Fruit fly (Drosophila melanogaster) whole organism, adult: ENCODE measurements around the gene CG3164.

Experiments used
- CG11617 ChIP-seq: fragments of 200-800 bp; sonication (Bioruptor generic); optimal IDR thresholded peaks from 2 replicates; lab custom pipeline; 2017; ENCODE audit warnings: mild to moderate bottlenecking, missing biosample characterization, missing genetic modification reagents, missing genetic modification characterization
- CG12768 ChIP-seq: fragments of 200-800 bp; sonication (Bioruptor generic); optimal IDR thresholded peaks from 2 replicates; lab custom pipeline; 2017; ENCODE audit warnings: missing biosample characterization, missing genetic modification characterization, mild to moderate bottlenecking, moderate library complexity, missing genetic modification reagents
- CG14711 ChIP-seq: fragments of 200-800 bp; sonication (Bioruptor generic); optimal IDR thresholded peaks from 2 replicates; lab custom pipeline; 2018; ENCODE audit warnings: missing biosample characterization, mild to moderate bottlenecking, missing genetic modification characterization, moderate library complexity
- CG1620 ChIP-seq: fragments of 200-800 bp; sonication (Bioruptor generic); optimal IDR thresholded peaks from 2 replicates; lab custom pipeline; 2016; ENCODE audit warnings: missing biosample characterization, missing genetic modification characterization
- CG33017 ChIP-seq: fragments of 200-800 bp; sonication (Bioruptor generic); optimal IDR thresholded peaks from 2 replicates; lab custom pipeline; 2018; ENCODE audit warnings: missing biosample characterization, mild to moderate bottlenecking, missing genetic modification characterization, moderate library complexity
- CG5204 ChIP-seq: fragments of 200-800 bp; sonication (Bioruptor generic); optimal IDR thresholded peaks from 2 replicates; lab custom pipeline; 2016; ENCODE audit warnings: missing biosample characterization, missing genetic modification characterization
- CG7045 ChIP-seq: fragments of 200-800 bp; sonication (Bioruptor generic); optimal IDR thresholded peaks from 2 replicates; lab custom pipeline; 2017; ENCODE audit warnings: missing biosample characterization, mild to moderate bottlenecking, missing genetic modification characterization
- CG7101 ChIP-seq: fragments of 200-800 bp; sonication (Bioruptor generic); optimal IDR thresholded peaks from 2 replicates; lab custom pipeline; 2018; ENCODE audit warnings: missing biosample characterization, mild to moderate bottlenecking, missing genetic modification characterization, moderate library complexity
- Clk ChIP-seq: fragments of 200-800 bp; sonication (Bioruptor generic); optimal IDR thresholded peaks from 2 replicates; lab custom pipeline; 2017; ENCODE audit warnings: missing biosample characterization, missing genetic modification characterization
- Crg-1 ChIP-seq: fragments of 200-800 bp; sonication (Bioruptor generic); optimal IDR thresholded peaks from 2 replicates; lab custom pipeline; 2016; ENCODE audit warnings: missing biosample characterization, missing genetic modification characterization
- Hr96 ChIP-seq: fragments of 200-800 bp; sonication (Bioruptor generic); optimal IDR thresholded peaks from 2 replicates; lab custom pipeline; 2016; ENCODE audit warnings: missing biosample characterization, missing genetic modification characterization
- Mnt ChIP-seq: fragments of 200-800 bp; sonication (Bioruptor generic); optimal IDR thresholded peaks from 2 replicates; lab custom pipeline; 2016; ENCODE audit warnings: missing biosample characterization, mild to moderate bottlenecking, missing genetic modification characterization
- bab1 ChIP-seq: fragments of 200-800 bp; sonication (Bioruptor generic); optimal IDR thresholded peaks from 3 replicates; lab custom pipeline; 2019; ENCODE audit warnings: missing biosample characterization, mild to moderate bottlenecking, missing genetic modification characterization, moderate library complexity
- cic ChIP-seq: fragments of 200-800 bp; sonication (Bioruptor generic); optimal IDR thresholded peaks from 2 replicates; lab custom pipeline; 2017; ENCODE audit warnings: missing biosample characterization, mild to moderate bottlenecking, missing genetic modification characterization, moderate library complexity
- cnc ChIP-seq, 2 experiments: fragments of >200 bp; optimal IDR thresholded peaks; 2 replicates each; lab custom pipeline; 2017
- kay ChIP-seq: fragments of 200-800 bp; sonication (Bioruptor generic); peaks from one replicate; lab custom pipeline; 2016; ENCODE audit warnings: missing biosample characterization, missing genetic modification characterization, borderline replicate concordance
- ovo ChIP-seq: fragments of 200-800 bp; sonication (Bioruptor generic); optimal IDR thresholded peaks from 2 replicates; lab custom pipeline; 2016; ENCODE audit warnings: missing biosample characterization, missing genetic modification characterization
- pad ChIP-seq: fragments of 200-800 bp; sonication (Bioruptor generic); optimal IDR thresholded peaks from 3 replicates; lab custom pipeline; 2017; ENCODE audit warnings: missing biosample characterization, missing genetic modification characterization, mild to moderate bottlenecking, moderate library complexity, missing genetic modification reagents
- tj ChIP-seq: fragments of 200-800 bp; sonication (Bioruptor generic); optimal IDR thresholded peaks from 3 replicates; lab custom pipeline; 2017; ENCODE audit warnings: missing biosample characterization, mild to moderate bottlenecking, missing genetic modification characterization, moderate library complexity
- toe ChIP-seq: fragments of 200-800 bp; sonication (Bioruptor generic); optimal IDR thresholded peaks from 2 replicates; lab custom pipeline; 2016; ENCODE audit warnings: missing biosample characterization, missing genetic modification characterization

The CG3164 gene

DNA sequence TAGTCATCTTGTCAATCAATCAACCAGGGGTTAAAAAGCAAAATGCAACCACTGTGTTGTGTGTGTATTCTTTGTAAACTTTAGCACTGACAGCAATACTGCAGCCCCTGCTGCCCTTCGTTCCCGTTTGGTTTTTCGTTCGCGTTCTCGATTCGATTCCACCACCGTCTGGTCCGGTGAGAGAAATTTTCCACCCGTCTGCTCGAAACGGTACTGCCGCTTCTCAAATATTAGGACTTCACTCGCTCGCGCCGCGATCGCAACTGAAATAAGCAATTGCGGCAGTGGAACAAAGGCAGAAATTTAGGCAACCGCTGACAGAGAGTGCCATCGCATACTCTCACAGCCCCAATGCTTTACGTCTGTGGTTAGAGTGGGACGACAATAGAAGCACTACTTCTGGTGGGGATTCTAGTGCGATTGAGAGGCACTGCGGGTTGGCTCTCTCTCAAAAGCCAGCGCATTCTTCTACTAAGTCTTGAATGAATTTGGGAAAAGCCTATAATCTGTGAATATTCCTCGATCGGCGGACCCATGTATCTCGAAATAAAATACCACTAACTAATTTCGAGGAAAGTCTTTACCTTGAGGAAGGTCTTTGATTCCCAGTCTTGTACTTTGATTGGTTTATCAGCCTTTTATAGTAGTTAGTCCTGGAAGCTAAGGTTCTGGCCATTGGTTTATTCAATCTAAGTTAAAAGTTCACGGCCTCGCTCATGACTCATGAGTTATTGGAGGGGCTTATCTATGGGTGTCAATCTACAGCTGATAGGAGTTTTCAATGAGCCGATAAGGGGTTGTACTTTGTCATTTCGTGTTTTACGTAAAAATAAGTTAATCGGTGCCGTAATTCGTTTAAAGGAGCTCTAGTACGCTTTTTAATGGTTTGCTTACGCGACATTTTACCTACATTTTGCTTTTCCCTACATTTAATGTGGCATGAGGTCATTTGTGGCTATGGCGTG lies 1.3 kb downstream of the CG3164 start:
- TF ChIP-seq Clk (GFP tag; lab: Kevin White, UChicago) (no peak), Hr96 (GFP tag; lab: Kevin White, UChicago) (peak; percentile 84), Crg-1 (GFP tag; lab: Kevin White, UChicago) (peak; percentile 38), toe (peak; percentile 49), tj (GFP tag; lab: Kevin White, UChicago) (peak; percentile 93), pad (GFP tag; lab: Kevin White, UChicago) (peak; percentile 95), CG5204 (no peak), CG33017 (tag; lab: Kevin White, UChicago) (peak; percentile 81), cic (GFP tag; lab: Kevin White, UChicago) (peak; percentile 94), CG7101 (peak; percentile 76), kay (GFP tag; lab: Kevin White, UChicago) (peak; percentile 88), CG7045 (GFP tag; lab: Kevin White, UChicago) (peak; percentile 6), CG14711 (tag; lab: Kevin White, UChicago) (peak; percentile 67), Mnt (GFP tag; lab: Kevin White, UChicago) (peak; percentile 93), bab1 (peak; percentile 82), ovo (GFP tag; lab: Kevin White, UChicago) (peak; percentile 84), CG12768 (peak; percentile 95), cnc (optimal IDR thresholded peaks at IDR 0.05; lab: Kevin White, UChicago) (no peak), CG11617 (GFP tag; lab: Kevin White, UChicago) (peak; percentile 51), CG1620 (GFP tag; lab: Kevin White, UChicago) (peak; percentile 62)

DNA sequence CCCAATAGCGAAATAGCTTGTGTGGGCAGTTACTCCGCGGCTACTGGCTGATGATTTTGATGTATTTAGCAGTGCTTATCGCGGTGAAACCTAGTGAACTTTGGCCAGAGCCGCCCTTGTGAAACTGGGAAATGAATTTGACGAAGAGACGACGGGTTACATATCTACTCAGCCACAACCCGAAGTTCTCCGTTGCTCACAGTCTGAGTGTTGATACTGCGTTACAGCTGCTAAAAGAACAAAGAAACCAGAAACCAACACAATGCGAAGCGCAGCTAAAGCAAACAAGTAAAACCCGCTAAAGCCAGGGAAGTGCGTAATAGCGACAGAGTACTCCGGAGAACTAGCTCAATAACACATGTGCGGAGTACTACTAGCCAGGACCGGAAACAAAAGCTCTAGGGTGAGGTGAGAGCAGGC lies 2.3 kb downstream of the CG3164 start:
- TF ChIP-seq CG5204 = no peak
- no peak for TF ChIP-seq CG14711 (tag; lab: Kevin White, UChicago)
- TF ChIP-seq CG11617 (GFP tag; lab: Kevin White, UChicago) = no peak
- TF ChIP-seq Mnt (GFP tag; lab: Kevin White, UChicago) = no peak
- no peak for TF ChIP-seq cic (GFP tag; lab: Kevin White, UChicago)

DNA sequence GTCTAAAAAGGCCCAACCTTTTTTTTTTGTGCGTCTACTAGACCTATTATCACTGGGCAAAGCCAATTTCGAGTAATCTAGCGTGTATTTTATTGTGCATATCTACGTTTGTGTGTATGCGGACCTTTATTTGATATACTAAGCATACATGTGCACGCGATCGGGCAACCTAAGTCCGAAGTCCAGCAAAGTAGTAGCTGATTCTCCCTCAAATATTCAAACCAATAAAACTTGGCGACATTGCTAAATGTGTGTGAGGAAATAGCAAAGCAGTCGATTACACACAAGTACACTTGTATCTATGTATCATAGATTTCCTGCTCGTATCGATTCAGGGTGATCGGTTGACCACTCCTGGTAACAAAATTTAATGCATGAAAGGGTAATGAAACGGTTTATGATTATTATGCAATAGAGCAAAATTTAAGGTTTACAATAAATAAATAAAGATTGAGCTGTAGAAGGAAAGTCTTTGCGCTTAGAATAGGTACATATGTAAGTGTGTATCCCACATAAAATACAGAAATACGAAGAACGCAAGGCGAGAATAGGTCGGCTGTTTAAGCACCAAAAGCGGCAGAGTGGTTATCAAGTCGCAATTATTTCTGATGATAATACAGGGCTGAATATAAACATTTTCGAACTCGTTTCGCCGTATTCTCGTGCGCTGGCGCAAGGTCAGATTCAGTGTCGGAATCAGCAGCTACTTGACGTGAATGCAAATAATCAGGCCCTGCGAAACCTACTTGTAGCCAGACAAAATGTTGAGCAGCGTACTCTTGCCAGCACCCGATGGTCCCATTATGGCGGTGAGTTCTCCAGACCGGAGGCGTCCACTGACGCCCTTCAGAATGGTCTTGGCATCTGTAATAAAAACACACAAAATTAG lies 5.0 kb downstream of the CG3164 start:
- TF ChIP-seq ovo (GFP tag; lab: Kevin White, UChicago) (no peak), CG1620 (GFP tag; lab: Kevin White, UChicago) (no peak), pad (GFP tag; lab: Kevin White, UChicago) (no peak), Crg-1 (GFP tag; lab: Kevin White, UChicago) (no peak), cic (GFP tag; lab: Kevin White, UChicago) (peak; percentile 64), CG7101 (peak; percentile 44), CG12768 (peak; percentile 90), CG14711 (tag; lab: Kevin White, UChicago) (no peak), Hr96 (GFP tag; lab: Kevin White, UChicago) (peak; percentile 12), CG11617 (GFP tag; lab: Kevin White, UChicago) (no peak), Clk (GFP tag; lab: Kevin White, UChicago) (no peak), tj (GFP tag; lab: Kevin White, UChicago) (peak; percentile 37), kay (GFP tag; lab: Kevin White, UChicago) (peak; percentile 88), Mnt (GFP tag; lab: Kevin White, UChicago) (peak; percentile 74), CG33017 (tag; lab: Kevin White, UChicago) (peak; percentile 42), CG5204 (no peak), bab1 (no peak), CG7045 (GFP tag; lab: Kevin White, UChicago) (peak; percentile 50), cnc (optimal IDR thresholded peaks at IDR 0.05; lab: Kevin White, UChicago) (no peak), toe (peak; percentile 75)

dm6 chr2L:123007-123327 lies 7.6 kb downstream of the CG3164 start:
- TF ChIP-seq tj (GFP tag; lab: Kevin White, UChicago) (no peak), kay (GFP tag; lab: Kevin White, UChicago) (peak; percentile 66)

- peak; percentile 92 for TF ChIP-seq kay (GFP tag; lab: Kevin White, UChicago)
- TF ChIP-seq cic (GFP tag; lab: Kevin White, UChicago) = no peak
These were observed 8.2 kb downstream of the CG3164 start for dm6 chr2L:122167-123006.
